Fruit fly (Drosophila melanogaster) whole organism, prepupa: ENCODE results near the gene CG4650.

Experiments
- Blimp-1 ChIP-seq: fragments of 200-800 bp; sonication (Bioruptor generic); optimal IDR thresholded peaks from 3 replicates; lab custom pipeline; 2017; ENCODE audit warnings: missing biosample characterization, missing genetic modification characterization, mild to moderate bottlenecking, moderate library complexity, missing genetic modification reagents
- CG10669 ChIP-seq: fragments of 200-800 bp; sonication (Bioruptor generic); optimal IDR thresholded peaks from 3 replicates; lab custom pipeline; 2018; ENCODE audit warnings: missing biosample characterization, mild to moderate bottlenecking, missing genetic modification characterization, moderate library complexity
- CG11294 ChIP-seq: fragments of 200-800 bp; sonication (Bioruptor generic); IDR thresholded peaks from 2 replicates; pipeline ENCODE4 v1.3.6; 2022; ENCODE audit warnings: missing biosample characterization, missing genetic modification characterization
- CG11902 ChIP-seq: fragments of 200-800 bp; sonication (Bioruptor generic); optimal IDR thresholded peaks from 3 replicates; lab custom pipeline; 2016; ENCODE audit warnings: missing biosample characterization, missing genetic modification characterization
- CG1621 ChIP-seq: fragments of 200-800 bp; sonication (Bioruptor generic); optimal IDR thresholded peaks from 3 replicates; lab custom pipeline; 2018; ENCODE audit warnings: missing biosample characterization, mild to moderate bottlenecking, missing genetic modification characterization
- CG16779 ChIP-seq: fragments of 200-800 bp; sonication (Bioruptor generic); optimal IDR thresholded peaks from 3 replicates; lab custom pipeline; 2017; ENCODE audit warnings: missing biosample characterization, mild to moderate bottlenecking, missing genetic modification characterization
- CG3032 ChIP-seq: fragments of 200-800 bp; optimal IDR thresholded peaks from 2 replicates; lab custom pipeline; 2019; ENCODE audit warnings: missing biosample characterization, mild to moderate bottlenecking, missing genetic modification characterization, moderate library complexity
- CG4318 ChIP-seq: fragments of 200-800 bp; sonication (Bioruptor generic); optimal IDR thresholded peaks from 3 replicates; lab custom pipeline; 2017; ENCODE audit warnings: missing biosample characterization, mild to moderate bottlenecking, missing genetic modification characterization
- CG6792 ChIP-seq: fragments of 200-800 bp; sonication (Bioruptor generic); optimal IDR thresholded peaks from 3 replicates; lab custom pipeline; 2016; ENCODE audit warnings: missing biosample characterization, missing genetic modification characterization
- CG6854 ChIP-seq: fragments of 200-800 bp; sonication (Bioruptor generic); optimal IDR thresholded peaks from 2 replicates; lab custom pipeline; 2017; ENCODE audit warnings: missing biosample characterization, mild to moderate bottlenecking, missing genetic modification characterization
- CG7368 ChIP-seq: fragments of 200-800 bp; sonication (Bioruptor generic); optimal IDR thresholded peaks from 3 replicates; lab custom pipeline; 2016; ENCODE audit warnings: missing biosample characterization, missing genetic modification characterization
- CG8119 ChIP-seq: fragments of 200-800 bp; sonication (Bioruptor generic); IDR thresholded peaks from 3 replicates; pipeline ENCODE4 v1.3.6; 2022; ENCODE audit warnings: missing biosample characterization, missing genetic modification characterization
- CG8319 ChIP-seq: fragments of 200-800 bp; sonication (Bioruptor generic); optimal IDR thresholded peaks from 3 replicates; lab custom pipeline; 2016; ENCODE audit warnings: missing biosample characterization, missing genetic modification characterization
- CG8632 ChIP-seq: fragments of 200-800 bp; sonication (Bioruptor generic); optimal IDR thresholded peaks from 3 replicates; lab custom pipeline; 2016; ENCODE audit warnings: missing biosample characterization, missing genetic modification characterization
- Eip78C ChIP-seq: fragments of 200-800 bp; sonication (Bioruptor generic); peaks from one replicate; lab custom pipeline; 2016; ENCODE audit warnings: missing biosample characterization, missing genetic modification characterization
- Eip93F ChIP-seq: fragments of 200-800 bp; sonication (Bioruptor generic); optimal IDR thresholded peaks from 2 replicates; lab custom pipeline; 2016; ENCODE audit warnings: missing biosample characterization, mild to moderate bottlenecking, missing genetic modification characterization
- Ets21C ChIP-seq: fragments of 200-800 bp; sonication (Bioruptor generic); optimal IDR thresholded peaks from 3 replicates; lab custom pipeline; 2016; ENCODE audit warnings: missing biosample characterization, missing genetic modification characterization
- Hr38 ChIP-seq: sonication (Bioruptor generic); optimal IDR thresholded peaks from 2 replicates; lab custom pipeline; 2016; ENCODE audit warnings: missing biosample characterization, missing genetic modification characterization
- Hr39 ChIP-seq: fragments of 200-800 bp; sonication (Bioruptor generic); optimal IDR thresholded peaks from 2 replicates; lab custom pipeline; 2016; ENCODE audit warnings: missing biosample characterization, missing genetic modification characterization
- Hr4 ChIP-seq: fragments of 200-800 bp; sonication (Bioruptor generic); optimal IDR thresholded peaks from 3 replicates; lab custom pipeline; 2016; ENCODE audit warnings: missing biosample characterization, missing genetic modification characterization
- Met ChIP-seq: fragments of 200-800 bp; sonication (Bioruptor generic); optimal IDR thresholded peaks from 3 replicates; lab custom pipeline; 2016; ENCODE audit warnings: missing biosample characterization, missing genetic modification characterization
- Sox102F ChIP-seq: fragments of 200-800 bp; sonication (Bioruptor generic); optimal IDR thresholded peaks from 2 replicates; lab custom pipeline; 2016; ENCODE audit warnings: missing biosample characterization, mild to moderate bottlenecking, missing genetic modification characterization
- Sox14 ChIP-seq: fragments of 200-800 bp; sonication (Bioruptor generic); optimal IDR thresholded peaks from 3 replicates; lab custom pipeline; 2016; ENCODE audit warnings: missing biosample characterization, missing genetic modification characterization
- Sox15 ChIP-seq: fragments of 200-800 bp; sonication (Bioruptor generic); optimal IDR thresholded peaks from 3 replicates; lab custom pipeline; 2016; ENCODE audit warnings: missing biosample characterization, missing genetic modification characterization
- cyc ChIP-seq: fragments of 200-800 bp; sonication (Bioruptor generic); optimal IDR thresholded peaks from 3 replicates; lab custom pipeline; 2016; ENCODE audit warnings: missing biosample characterization, missing genetic modification characterization
- dac ChIP-seq: fragments of 200-800 bp; sonication (Bioruptor generic); optimal IDR thresholded peaks from 2 replicates; lab custom pipeline; 2017; ENCODE audit warnings: missing biosample characterization, mild to moderate bottlenecking, missing genetic modification characterization
- dsx ChIP-seq: fragments of 200-800 bp; optimal IDR thresholded peaks from 3 replicates; lab custom pipeline; 2019; ENCODE audit warnings: missing biosample characterization, mild to moderate bottlenecking, missing genetic modification characterization, moderate library complexity; ENCODE audit not compliant: poor library complexity, severe bottlenecking
- eg ChIP-seq: fragments of 200-800 bp; sonication (Bioruptor generic); IDR thresholded peaks from 3 replicates; pipeline ENCODE4 v1.3.6; 2022; ENCODE audit warnings: missing biosample characterization, missing genetic modification characterization
- esn ChIP-seq: fragments of 200-800 bp; sonication (Bioruptor generic); optimal IDR thresholded peaks from 2 replicates; lab custom pipeline; 2016; ENCODE audit warnings: missing biosample characterization, mild to moderate bottlenecking, missing genetic modification characterization, moderate library complexity
- fd85E ChIP-seq: fragments of 200-800 bp; sonication (Bioruptor generic); optimal IDR thresholded peaks from 3 replicates; lab custom pipeline; 2016; ENCODE audit warnings: missing biosample characterization, missing genetic modification characterization
- fkh ChIP-seq: fragments of 200-800 bp; sonication (Bioruptor generic); optimal IDR thresholded peaks from 3 replicates; lab custom pipeline; 2017; ENCODE audit warnings: missing biosample characterization, mild to moderate bottlenecking, missing genetic modification characterization, moderate library complexity
- lz ChIP-seq: fragments of 200-800 bp; sonication (Bioruptor generic); optimal IDR thresholded peaks from 3 replicates; lab custom pipeline; 2016; ENCODE audit warnings: missing biosample characterization, missing genetic modification characterization
- pdm3 ChIP-seq: fragments of 200-800 bp; sonication (Bioruptor generic); optimal IDR thresholded peaks from 3 replicates; lab custom pipeline; 2016; ENCODE audit warnings: missing biosample characterization, missing genetic modification characterization
- salr ChIP-seq, 2 experiments: fragments of 200-800 bp; sonication (Bioruptor generic); optimal IDR thresholded peaks; 3 replicates each; lab custom pipeline; 2016 to 2018; ENCODE audit warnings: missing biosample characterization in 2 of 2, missing genetic modification characterization in 2 of 2, mild to moderate bottlenecking in 1 of 2
- spab ChIP-seq: fragments of 200-800 bp; sonication (Bioruptor generic); optimal IDR thresholded peaks from 2 replicates; lab custom pipeline; 2017; ENCODE audit warnings: missing biosample characterization, mild to moderate bottlenecking, missing genetic modification characterization, missing genetic modification reagents
- ss ChIP-seq, 2 experiments: fragments of 200-800 bp; sonication (Bioruptor generic); optimal IDR thresholded peaks; 2 replicates in 1 of 2; 3 replicates in 1 of 2; lab custom pipeline; 2017 to 2018; ENCODE audit warnings: mild to moderate bottlenecking in 2 of 2, missing biosample characterization in 2 of 2, missing genetic modification characterization in 2 of 2, moderate library complexity in 1 of 2
- topi ChIP-seq: fragments of 200-800 bp; sonication (Bioruptor generic); optimal IDR thresholded peaks from 3 replicates; lab custom pipeline; 2016; ENCODE audit warnings: missing biosample characterization, missing genetic modification characterization
- vri ChIP-seq: fragments of 200-800 bp; sonication (Bioruptor generic); optimal IDR thresholded peaks from 3 replicates; lab custom pipeline; 2016; ENCODE audit warnings: missing biosample characterization, mild to moderate bottlenecking, missing genetic modification characterization

Gene CG4650

dm6 chr2L:14797554-14797953, 22.8 kb upstream of the CG4650 start:
- TF ChIP-seq CG16779 (tag; lab: Kevin White, UChicago) (no peak), vri (GFP tag; lab: Kevin White, UChicago) (no peak), CG3032 (tag; lab: Kevin White, UChicago) (no peak), Hr4 (GFP tag; lab: Kevin White, UChicago) (no peak), dsx (GFP tag; lab: Kevin White, UChicago) (no peak), Hr38 (GFP tag; lab: Kevin White, UChicago) (no peak), Ets21C (no peak), Hr39 (GFP tag; lab: Kevin White, UChicago) (no peak), Sox14 (GFP tag; lab: Kevin White, UChicago) (no peak), Met (no peak), CG8632 (GFP tag; lab: Kevin White, UChicago) (no peak)

- TF ChIP-seq topi (GFP tag; lab: Kevin White, UChicago) (no peak), Eip78C (GFP tag; lab: Kevin White, UChicago) (no peak), CG8319 (GFP tag; lab: Kevin White, UChicago) (no peak), Sox14 (GFP tag; lab: Kevin White, UChicago) (no peak), CG10669 (no peak)
Observed at dm6 chr2L:14796542-14796941, 21.8 kb upstream of the CG4650 start, which contains the start of gene CG18420. Gene CG18420 (minus strand): TSS chr2L:14796642.

- no peak for TF ChIP-seq CG1621
- no peak for TF ChIP-seq pdm3 (GFP tag; lab: Kevin White, UChicago)
- TF ChIP-seq Eip78C (GFP tag; lab: Kevin White, UChicago), result peak; percentile 45
- TF ChIP-seq CG11294 (GFP tag; lab: Robert Waterston, UW), result no peak
- no peak for TF ChIP-seq CG8119 (GFP tag; lab: Robert Waterston, UW)
- TF ChIP-seq Met, result no peak
- TF ChIP-seq ss (GFP tag; optimal IDR thresholded peaks at IDR 0.05; lab: Kevin White, UChicago), result no peak
- TF ChIP-seq, all 60 proteins: peak for 1
Observed at dm6 chr2L:14784498-14784897, 9.7 kb upstream of the CG4650 start, which contains the start of gene CG18636. Gene CG18636 (minus strand): TSS chr2L:14784598.

dm6 chr2L:14765608-14766007, 9.2 kb downstream of the CG4650 start, which contains the start of gene CG4701:
Gene CG4701 (plus strand): TSS chr2L:14765908.
- no peak for TF ChIP-seq lz (GFP tag; lab: Kevin White, UChicago)
- TF ChIP-seq Sox15, result no peak
- no peak for TF ChIP-seq CG1621
- no peak for TF ChIP-seq topi (GFP tag; lab: Kevin White, UChicago)
- TF ChIP-seq CG10669, result no peak
- no peak for TF ChIP-seq Hr4 (GFP tag; lab: Kevin White, UChicago)
- no peak for TF ChIP-seq fkh
- TF ChIP-seq CG4318, result no peak
- no peak for TF ChIP-seq Eip93F (GFP tag; lab: Kevin White, UChicago)

- TF ChIP-seq fkh, result no peak
- TF ChIP-seq CG11902 (GFP tag; lab: Kevin White, UChicago), result no peak
Observed at dm6 chr2L:14762465-14762864, 12.3 kb downstream of the CG4650 start, which contains the start of gene CSN1a. Gene CSN1a (plus strand): TSS chr2L:14762765.

- TF ChIP-seq CG6854 (GFP tag; lab: Kevin White, UChicago) (no peak), CG7368 (GFP tag; lab: Kevin White, UChicago) (no peak), dac (no peak), ss (GFP tag; optimal IDR thresholded peaks at IDR 0.05; lab: Kevin White, UChicago) (no peak), Sox102F (no peak), esn (GFP tag; lab: Kevin White, UChicago) (no peak), Blimp-1 (GFP tag; lab: Kevin White, UChicago) (no peak), Ets21C (no peak), fd85E (no peak), Eip78C (GFP tag; lab: Kevin White, UChicago) (no peak), spab (GFP tag; lab: Kevin White, UChicago) (no peak), CG6792 (GFP tag; lab: Kevin White, UChicago) (no peak), vri (GFP tag; lab: Kevin White, UChicago) (no peak), salr (GFP tag; optimal IDR thresholded peaks at IDR 0.05; lab: Kevin White, UChicago) (no peak), Met (no peak), cyc (GFP tag; lab: Kevin White, UChicago) (no peak), CG11294 (GFP tag; lab: Robert Waterston, UW) (no peak), topi (GFP tag; lab: Kevin White, UChicago) (no peak), eg (GFP tag; lab: Robert Waterston, UW) (no peak)
Observed at dm6 chr2L:14760467-14760866, 14.3 kb downstream of the CG4650 start, which contains the start of gene CG4691. Gene CG4691 (plus strand): TSS chr2L:14760767.
